Worm (Caenorhabditis elegans) whole organism, young adult: ENCODE results near the gene tkr-3.

ENCODE experiments used
- B0336.3 ChIP-seq: fragments of 200-800 bp; sonication (Bioruptor generic); IDR thresholded peaks from 2 replicates; pipeline ENCODE4 v1.3.6; 2022; ENCODE audit warnings: missing genetic modification characterization, missing compliant biosample characterization
- F33H1.4 ChIP-seq: fragments of 200-800 bp; sonication (Bioruptor generic); IDR thresholded peaks from 2 replicates; pipeline ENCODE4 v1.3.6; 2022; ENCODE audit warnings: missing genetic modification reagents, missing genetic modification characterization, missing compliant biosample characterization
- K11D2.4 ChIP-seq: fragments of 200-800 bp; sonication (Bioruptor generic); IDR thresholded peaks from 2 replicates; pipeline ENCODE4 v1.3.6; 2022; ENCODE audit warnings: missing genetic modification reagents, missing genetic modification characterization, missing compliant biosample characterization
- cebp-2 ChIP-seq: fragments of 200-800 bp; sonication (Bioruptor generic); IDR thresholded peaks from 2 replicates; pipeline ENCODE4 v1.3.6; 2022; ENCODE audit warnings: missing genetic modification characterization, missing compliant biosample characterization
- ceh-100 ChIP-seq: fragments of 200-800 bp; sonication (Bioruptor generic); IDR thresholded peaks from 2 replicates; pipeline ENCODE4 v1.3.6; 2022; ENCODE audit warnings: missing genetic modification reagents, missing genetic modification characterization, missing compliant biosample characterization
- egl-18 ChIP-seq: fragments of 200-800 bp; sonication (Bioruptor generic); IDR thresholded peaks from 2 replicates; pipeline ENCODE4 v1.3.6; 2022; ENCODE audit warnings: missing genetic modification reagents, missing genetic modification characterization, missing compliant biosample characterization
- ets-4 ChIP-seq: fragments of 200-800 bp; sonication (Bioruptor generic); optimal IDR thresholded peaks from 2 replicates; lab custom pipeline; 2018; ENCODE audit warnings: mild to moderate bottlenecking, missing genetic modification characterization, missing compliant biosample characterization
- gei-17 ChIP-seq: fragments of 200-800 bp; sonication (Bioruptor generic); optimal IDR thresholded peaks from 2 replicates; lab custom pipeline; 2018; ENCODE audit warnings: mild to moderate bottlenecking, missing genetic modification characterization, missing compliant biosample characterization
- hsf-1 ChIP-seq: fragments of 200-800 bp; sonication (Bioruptor generic); IDR thresholded peaks from 2 replicates; pipeline ENCODE4 v1.3.6; 2022; ENCODE audit warnings: missing genetic modification reagents, missing genetic modification characterization, missing compliant biosample characterization
- madf-3 ChIP-seq: fragments of 200-800 bp; sonication (Bioruptor generic); IDR thresholded peaks from 2 replicates; pipeline ENCODE4 v1.3.6; 2022; ENCODE audit warnings: missing genetic modification reagents, missing genetic modification characterization, missing compliant biosample characterization
- nfya-1 ChIP-seq: sonication (generic microtip); optimal IDR thresholded peaks from 2 replicates; lab custom pipeline; 2017; ENCODE audit warnings: antibody characterized with exemption, missing compliant biosample characterization, missing genetic modification characterization, borderline replicate concordance; ENCODE audit not compliant: insufficient read depth
- sea-2 ChIP-seq: fragments of 200-800 bp; sonication (Bioruptor generic); IDR thresholded peaks from 2 replicates; pipeline ENCODE4 v1.3.6; 2022; ENCODE audit warnings: missing genetic modification characterization, missing compliant biosample characterization
- snpc-4 ChIP-seq, 5 experiments: fragments of 150-350 bp in 1 of 5; sonication (generic microtip) in 4 of 5; optimal IDR thresholded peaks; 2 replicates each; lab custom pipeline; 2014 to 2018; ENCODE audit warnings: missing genetic modification characterization in 5 of 5, missing biosample characterization in 3 of 5, antibody characterized with exemption in 2 of 5, mild to moderate bottlenecking in 2 of 5, missing compliant biosample characterization in 2 of 5, missing genotype in 2 of 5, moderate library complexity in 2 of 5, missing genetic modification reagents in 1 of 5
- unc-62 ChIP-seq: fragments of 150-350 bp; optimal IDR thresholded peaks from 2 replicates; lab custom pipeline; 2014; ENCODE audit warnings: missing biosample characterization, missing genetic modification reagents, missing genetic modification characterization

DNA sequence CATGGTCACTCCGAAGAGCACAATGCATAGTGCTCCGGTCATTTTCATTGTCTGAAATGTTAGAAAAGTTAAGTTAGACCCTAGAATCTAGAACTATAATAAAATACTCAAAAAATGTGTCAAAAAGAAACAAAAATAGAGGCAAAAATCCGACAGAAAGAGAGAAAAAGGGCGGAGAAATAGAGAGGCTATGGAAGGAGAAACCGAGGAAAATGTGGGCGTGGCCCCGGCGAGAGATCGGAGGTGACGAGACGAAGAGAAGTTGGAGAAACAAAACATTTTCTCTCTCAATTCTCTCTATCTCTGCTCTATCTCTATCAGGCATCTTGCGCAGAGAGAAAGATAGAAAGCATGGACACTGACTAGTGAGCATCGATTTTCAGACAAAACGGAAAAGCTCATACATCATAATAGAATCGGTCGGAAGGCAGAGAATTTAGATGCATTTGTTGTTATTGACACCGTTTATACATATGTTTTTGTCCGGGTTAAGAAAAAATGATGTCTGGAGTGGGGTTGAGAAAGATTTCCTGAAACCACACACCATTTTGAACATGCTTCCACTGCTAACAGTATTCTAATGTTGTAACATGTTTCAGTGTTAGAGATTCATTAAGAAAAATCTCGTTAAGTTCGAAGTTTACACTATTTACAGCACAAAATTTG lies 18.5 kb downstream of the tkr-3 start, which contains the start of gene C02B10.3:
- TF ChIP-seq ceh-100 (GFP tag; lab: Robert Waterston, UW) (no peak), B0336.3 (GFP tag; lab: Robert Waterston, UW) (no peak), sea-2 (GFP tag; lab: Robert Waterston, UW) (no peak), K11D2.4 (GFP tag; lab: Robert Waterston, UW) (no peak), madf-3 (GFP tag; lab: Robert Waterston, UW) (no peak), F33H1.4 (GFP tag; lab: Robert Waterston, UW) (no peak), cebp-2 (GFP tag; lab: Robert Waterston, UW) (no peak), nfya-1 (tag; lab: Kevin White, UChicago) (no peak), snpc-4 (GFP tag; optimal IDR thresholded peaks at IDR 0.05; lab: Kevin White, UChicago) (no peak), snpc-4 (tag; optimal IDR thresholded peaks at IDR 0.05; lab: Kevin White, UChicago) (no peak), hsf-1 (GFP tag; lab: Robert Waterston, UW) (no peak), ets-4 (GFP tag; lab: Kevin White, UChicago) (no peak), egl-18 (GFP tag; lab: Robert Waterston, UW) (no peak), gei-17 (GFP tag; lab: Kevin White, UChicago) (no peak), unc-62 (no peak)
